Worm (Caenorhabditis elegans): ENCODE measurements around the gene T07D1.3.

DNA sequence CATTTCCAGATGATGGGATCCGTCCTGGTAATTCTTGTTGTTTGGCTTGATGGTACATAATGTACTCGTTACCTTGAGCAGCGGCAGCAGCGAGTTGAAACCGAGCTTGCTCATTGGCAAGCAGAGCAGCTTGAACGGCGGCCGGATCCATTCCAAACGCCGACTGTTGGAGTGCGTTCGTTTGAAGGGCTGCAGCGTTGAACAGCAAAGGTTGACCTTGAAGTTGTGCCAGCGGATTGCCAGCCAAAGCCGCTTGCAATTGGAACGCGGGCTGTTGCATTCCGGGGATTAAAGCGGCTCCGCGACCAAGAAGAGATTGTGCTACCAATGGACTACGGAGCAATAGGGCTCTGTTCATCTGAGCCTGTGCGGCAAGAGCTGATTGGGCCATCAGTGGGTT, 3.0 kb upstream of the T07D1.3 start:
- TF ChIP-seq ceh-82 (tag; optimal IDR thresholded peaks at IDR 0.05) (no peak), ama-1 (optimal IDR thresholded peaks at IDR 0.05) (no peak), F16B12.6 (tag; optimal IDR thresholded peaks at IDR 0.05) (no peak), unc-62 (GFP tag; optimal IDR thresholded peaks at IDR 0.05) (no peak), skn-1 (tag; optimal IDR thresholded peaks at IDR 0.05) (no peak), egl-27 (tag; optimal IDR thresholded peaks at IDR 0.05) (no peak), dpl-1 (GFP tag; optimal IDR thresholded peaks at IDR 0.05) (no peak), snpc-4 (tag; optimal IDR thresholded peaks at IDR 0.05) (no peak), ztf-4 (tag; optimal IDR thresholded peaks at IDR 0.05) (no peak), lin-14 (GFP tag; optimal IDR thresholded peaks at IDR 0.05) (no peak)
